Worm (Caenorhabditis elegans) whole organism, L4 larva: ENCODE results near the gene F56C9.6.

ENCODE experiments used
- F44E2.7 ChIP-seq: fragments of 200-800 bp; sonication (Bioruptor generic); IDR thresholded peaks from 2 replicates; pipeline ENCODE4 v2.1.2; 2022; ENCODE audit warnings: missing genetic modification characterization, missing compliant biosample characterization
- F49E8.2 ChIP-seq: sonication (generic microtip); optimal IDR thresholded peaks from 2 replicates; lab custom pipeline; 2016; ENCODE audit warnings: missing compliant biosample characterization, mild to moderate bottlenecking, missing genetic modification characterization, borderline replicate concordance
- ceh-82 ChIP-seq: sonication (generic microtip); optimal IDR thresholded peaks from 2 replicates; lab custom pipeline; 2017; ENCODE audit warnings: missing biosample characterization, missing genetic modification characterization
- lin-15B ChIP-seq: fragments of 150-350 bp; sonication (generic microtip); optimal IDR thresholded peaks from 3 replicates; lab custom pipeline; 2014; ENCODE audit warnings: missing biosample characterization, missing genetic modification characterization
- lir-3 ChIP-seq: sonication (generic microtip); optimal IDR thresholded peaks from 2 replicates; lab custom pipeline; 2016; ENCODE audit warnings: mild to moderate bottlenecking, missing genetic modification characterization, missing compliant biosample characterization
- lsy-2 ChIP-seq, 2 experiments: fragments of 150-350 bp in 1 of 2; sonication (generic microtip) in 1 of 2; optimal IDR thresholded peaks; 2 replicates each; lab custom pipeline; 2014 to 2017; ENCODE audit warnings: missing biosample characterization in 2 of 2, missing genetic modification characterization in 2 of 2
- mdl-1 ChIP-seq, 2 experiments: fragments of 150-350 bp in 1 of 2; sonication (generic microtip) in 1 of 2; optimal IDR thresholded peaks; 2 replicates each; lab custom pipeline; 2014 to 2017; ENCODE audit warnings: missing biosample characterization in 2 of 2, missing genetic modification characterization in 2 of 2
- mep-1 ChIP-seq: fragments of 150-350 bp; sonication (generic microtip); optimal IDR thresholded peaks from 3 replicates; lab custom pipeline; 2014; ENCODE audit warnings: missing biosample characterization, missing genetic modification characterization
- nhr-41 ChIP-seq: fragments of 200-800 bp; sonication (Bioruptor generic); IDR thresholded peaks from 2 replicates; pipeline ENCODE4 v1.3.6; 2022; ENCODE audit warnings: missing genetic modification reagents, missing genetic modification characterization, missing compliant biosample characterization
- nhr-77 ChIP-seq: fragments of 150-350 bp; optimal IDR thresholded peaks from 2 replicates; lab custom pipeline; 2014; ENCODE audit warnings: missing biosample characterization, missing genetic modification characterization
- pqm-1 ChIP-seq: sonication (generic microtip); optimal IDR thresholded peaks from 2 replicates; lab custom pipeline; 2017; ENCODE audit warnings: missing biosample characterization, missing genetic modification characterization
- unc-62 ChIP-seq, 3 experiments: fragments of 150-350 bp in 1 of 3; sonication (generic microtip); optimal IDR thresholded peaks in 2 of 3; peaks in 1 of 3; 1 replicate in 1 of 3; 2 replicates in 2 of 3; lab custom pipeline; 2014 to 2017; ENCODE audit warnings: missing biosample characterization in 3 of 3, missing genetic modification characterization in 3 of 3, missing genetic modification reagents in 3 of 3, missing genotype in 1 of 3
- zag-1 ChIP-seq: fragments of 150-350 bp; optimal IDR thresholded peaks from 2 replicates; lab custom pipeline; 2014; ENCODE audit warnings: missing biosample characterization, missing genetic modification characterization
- ztf-7 ChIP-seq: fragments of 150-350 bp; optimal IDR thresholded peaks from 2 replicates; lab custom pipeline; 2014; ENCODE audit warnings: missing biosample characterization, missing genetic modification characterization

DNA sequence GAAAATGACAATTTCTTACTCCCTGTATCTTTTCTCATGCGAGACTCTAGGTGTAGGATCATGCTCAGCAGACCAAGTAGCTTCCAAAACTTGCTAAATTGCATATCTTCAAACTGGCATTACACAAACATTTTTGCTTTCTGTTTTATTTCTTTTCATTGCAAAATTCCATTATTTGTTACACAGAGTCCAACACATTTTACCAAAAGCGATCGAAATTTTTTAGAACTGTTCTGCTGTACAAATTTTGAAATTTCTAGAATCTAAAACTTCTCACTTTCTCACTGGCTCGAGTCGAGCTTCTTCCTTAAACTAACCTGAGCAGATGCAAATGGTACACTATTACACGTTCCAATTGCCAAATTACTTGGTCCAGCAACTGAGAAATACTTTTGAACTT is 3.9 kb upstream of the F56C9.6 start:
- TF ChIP-seq mdl-1 (tag; optimal IDR thresholded peaks at IDR 0.05; lab: Kevin White, UChicago) = no peak
- TF ChIP-seq mep-1 (tag; lab: Kevin White, UChicago) = no peak
- TF ChIP-seq zag-1 (tag; lab: Kevin White, UChicago) = no peak
- no peak for TF ChIP-seq lin-15B (tag; lab: Kevin White, UChicago)
- TF ChIP-seq F44E2.7 (GFP tag; lab: Robert Waterston, UW) = no peak
- no peak for TF ChIP-seq pqm-1 (tag; lab: Kevin White, UChicago)
- no peak for TF ChIP-seq nhr-41 (GFP tag; lab: Robert Waterston, UW)
- no peak for TF ChIP-seq unc-62 (GFP tag; optimal IDR thresholded peaks at IDR 0.05 in 1 of 2; lab: Kevin White, UChicago)
- TF ChIP-seq unc-62 (tag; optimal IDR thresholded peaks at IDR 0.05; lab: Kevin White, UChicago) = no peak
- no peak for TF ChIP-seq ceh-82 (tag; lab: Kevin White, UChicago)
- no peak for TF ChIP-seq lsy-2 (tag; optimal IDR thresholded peaks at IDR 0.05; lab: Kevin White, UChicago)
- TF ChIP-seq ztf-7 (tag; lab: Kevin White, UChicago) = no peak
- TF ChIP-seq F49E8.2 (tag; lab: Kevin White, UChicago) = no peak
- no peak for TF ChIP-seq lir-3 (tag; lab: Kevin White, UChicago)
- no peak for TF ChIP-seq nhr-77
